Worm (Caenorhabditis elegans) whole organism, mixed stage, embryonic: Measurements from ENCODE around the gene gen-1.

Source experiments
- M03D4.4 ChIP-seq: sonication (generic microtip); optimal IDR thresholded peaks from 2 replicates; lab custom pipeline; 2017; ENCODE audit warnings: mild to moderate bottlenecking, missing genetic modification characterization, missing compliant biosample characterization
- bed-3 ChIP-seq: fragments of 200-800 bp; sonication (Bioruptor generic); optimal IDR thresholded peaks from 3 replicates; lab custom pipeline; 2018; ENCODE audit warnings: mild to moderate bottlenecking, missing genetic modification characterization, moderate library complexity, missing compliant biosample characterization
- blmp-1 ChIP-seq: fragments of 150-350 bp; optimal IDR thresholded peaks from 2 replicates; lab custom pipeline; 2014; ENCODE audit warnings: missing biosample characterization, missing genetic modification characterization
- ceh-39 ChIP-seq: fragments of 150-350 bp; optimal IDR thresholded peaks from 2 replicates; lab custom pipeline; 2014; ENCODE audit warnings: missing biosample characterization, missing genetic modification characterization
- ceh-43 ChIP-seq: fragments of 200-800 bp; sonication (Bioruptor generic); optimal IDR thresholded peaks from 2 replicates; lab custom pipeline; 2018; ENCODE audit warnings: mild to moderate bottlenecking, missing genetic modification characterization, moderate library complexity, missing compliant biosample characterization
- ceh-83 ChIP-seq: fragments of 200-800 bp; sonication (Bioruptor generic); optimal IDR thresholded peaks from 2 replicates; lab custom pipeline; 2018; ENCODE audit warnings: mild to moderate bottlenecking, missing genetic modification characterization, missing compliant biosample characterization
- ces-1 ChIP-seq: fragments of 150-350 bp; optimal IDR thresholded peaks from 2 replicates; lab custom pipeline; 2014; ENCODE audit warnings: missing biosample characterization, missing genetic modification reagents, missing genetic modification characterization
- cnd-1 ChIP-seq: fragments of 200-800 bp; sonication (Bioruptor generic); optimal IDR thresholded peaks from 2 replicates; lab custom pipeline; 2018; ENCODE audit warnings: mild to moderate bottlenecking, missing genetic modification characterization, missing compliant biosample characterization
- drap-1 ChIP-seq: fragments of 200-800 bp; sonication (Bioruptor generic); optimal IDR thresholded peaks from 3 replicates; lab custom pipeline; 2018; ENCODE audit warnings: mild to moderate bottlenecking, missing genetic modification characterization, missing compliant biosample characterization
- elt-3 ChIP-seq: fragments of 150-350 bp; optimal IDR thresholded peaks from 2 replicates; lab custom pipeline; 2014; ENCODE audit warnings: missing biosample characterization, missing genetic modification characterization
- hlh-1 ChIP-seq: fragments of 150-350 bp; optimal IDR thresholded peaks from 2 replicates; lab custom pipeline; 2014; ENCODE audit warnings: missing biosample characterization, missing genetic modification reagents, missing genetic modification characterization
- lin-13 ChIP-seq: fragments of 150-350 bp; optimal IDR thresholded peaks from 2 replicates; lab custom pipeline; 2014; ENCODE audit warnings: missing biosample characterization, missing genetic modification characterization
- lsy-2 ChIP-seq: fragments of 150-350 bp; optimal IDR thresholded peaks from 2 replicates; lab custom pipeline; 2014; ENCODE audit warnings: missing biosample characterization, missing genetic modification characterization
- mab-5 ChIP-seq: fragments of 150-350 bp; optimal IDR thresholded peaks from 2 replicates; lab custom pipeline; 2014; ENCODE audit warnings: missing biosample characterization, missing genetic modification characterization
- mep-1 ChIP-seq: fragments of 150-350 bp; optimal IDR thresholded peaks from 2 replicates; lab custom pipeline; 2017; ENCODE audit warnings: missing biosample characterization, missing genetic modification reagents, missing genetic modification characterization, inconsistent platforms
- mls-2 ChIP-seq: sonication (generic microtip); optimal IDR thresholded peaks from 2 replicates; lab custom pipeline; 2016; ENCODE audit warnings: mild to moderate bottlenecking, missing genetic modification characterization, moderate library complexity, missing compliant biosample characterization
- nhr-12 ChIP-seq: fragments of 150-350 bp; optimal IDR thresholded peaks from 2 replicates; lab custom pipeline; 2014; ENCODE audit warnings: missing biosample characterization, missing genetic modification characterization
- nhr-2 ChIP-seq: fragments of 150-350 bp; optimal IDR thresholded peaks from 2 replicates; lab custom pipeline; 2014; ENCODE audit warnings: missing biosample characterization, missing genetic modification characterization
- nhr-237 ChIP-seq: fragments of 150-350 bp; optimal IDR thresholded peaks from 2 replicates; lab custom pipeline; 2014; ENCODE audit warnings: missing biosample characterization, missing genetic modification characterization
- nhr-28 ChIP-seq: fragments of 150-350 bp; optimal IDR thresholded peaks from 2 replicates; lab custom pipeline; 2014; ENCODE audit warnings: missing biosample characterization, missing genetic modification characterization
- nhr-76 ChIP-seq: sonication (generic microtip); optimal IDR thresholded peaks from 2 replicates; lab custom pipeline; 2017; ENCODE audit warnings: missing biosample characterization, missing genetic modification characterization
- pha-4 ChIP-seq: fragments of 150-350 bp; optimal IDR thresholded peaks from 2 replicates; lab custom pipeline; 2018; ENCODE audit warnings: missing biosample characterization, missing genetic modification reagents, missing genetic modification characterization
- sem-2 ChIP-seq: fragments of 200-800 bp; sonication (Bioruptor generic); optimal IDR thresholded peaks from 2 replicates; lab custom pipeline; 2018; ENCODE audit warnings: mild to moderate bottlenecking, missing genetic modification characterization, missing compliant biosample characterization
- snpc-4 ChIP-seq: fragments of 150-350 bp; optimal IDR thresholded peaks from 2 replicates; lab custom pipeline; 2014; ENCODE audit warnings: missing biosample characterization, missing genetic modification characterization
- tbx-8 ChIP-seq: fragments of 200-800 bp; sonication (Bioruptor generic); optimal IDR thresholded peaks from 2 replicates; lab custom pipeline; 2018; ENCODE audit warnings: mild to moderate bottlenecking, missing genetic modification characterization, moderate library complexity, missing compliant biosample characterization
- unc-120 ChIP-seq: sonication (generic microtip); optimal IDR thresholded peaks from 2 replicates; lab custom pipeline; 2017; ENCODE audit warnings: missing genetic modification characterization, missing compliant biosample characterization; ENCODE audit not compliant: poor library complexity, severe bottlenecking
- unc-39 ChIP-seq: fragments of 150-350 bp; optimal IDR thresholded peaks from 2 replicates; lab custom pipeline; 2014; ENCODE audit warnings: missing biosample characterization, missing genetic modification characterization
- unc-62 ChIP-seq: fragments of 150-350 bp; optimal IDR thresholded peaks from 2 replicates; lab custom pipeline; 2014; ENCODE audit warnings: missing biosample characterization, missing genetic modification reagents, missing genetic modification characterization
- zip-8 ChIP-seq: fragments of 150-350 bp; optimal IDR thresholded peaks from 2 replicates; lab custom pipeline; 2014; ENCODE audit warnings: missing biosample characterization, missing genetic modification characterization
- ztf-11 ChIP-seq: fragments of 150-350 bp; optimal IDR thresholded peaks from 2 replicates; lab custom pipeline; 2014; ENCODE audit warnings: missing biosample characterization, missing genetic modification characterization

gen-1 gene

DNA sequence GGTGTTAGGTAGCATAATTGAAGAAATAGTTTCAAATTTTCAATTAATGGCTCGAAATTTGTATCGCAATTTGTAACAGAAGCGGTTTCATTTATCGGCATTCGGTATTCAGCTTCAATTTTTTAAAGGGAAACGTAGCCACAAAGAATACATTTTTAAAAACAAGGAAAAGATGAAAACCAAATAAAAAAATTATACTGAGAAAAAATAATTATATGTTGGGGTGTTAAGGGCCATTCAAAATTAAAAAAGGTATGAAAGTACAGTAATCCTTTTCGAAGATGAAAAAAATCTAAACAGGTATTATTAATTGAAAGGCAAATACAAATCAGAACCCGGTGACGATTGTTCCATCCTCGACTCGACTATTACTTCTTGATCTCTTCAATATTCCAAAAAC lies 10.3 kb upstream of the gen-1 start, which contains the start of gene srg-1:
Gene srg-1 (minus strand): TSS at position 101 of the 400 bp plus-strand sequence.
- TF ChIP-seq zip-8 (tag; lab: Kevin White, UChicago) = no peak
- TF ChIP-seq mab-5 (tag; lab: Kevin White, UChicago) = no peak
- no peak for TF ChIP-seq cnd-1 (tag; lab: Kevin White, UChicago)
- no peak for TF ChIP-seq snpc-4 (tag; lab: Kevin White, UChicago)
- TF ChIP-seq sem-2 (GFP tag; lab: Kevin White, UChicago) = no peak
- TF ChIP-seq unc-120 (tag; lab: Kevin White, UChicago) = no peak
- TF ChIP-seq tbx-8 (GFP tag; lab: Kevin White, UChicago) = no peak
- TF ChIP-seq mep-1 (tag; lab: Kevin White, UChicago) = no peak
- TF ChIP-seq ceh-39 (tag; lab: Kevin White, UChicago) = no peak
- TF ChIP-seq mls-2 (tag; lab: Kevin White, UChicago) = no peak
- TF ChIP-seq nhr-28 (tag; lab: Kevin White, UChicago) = no peak

- TF ChIP-seq nhr-237 (tag; lab: Kevin White, UChicago) (no peak), mep-1 (tag; lab: Kevin White, UChicago) (no peak), hlh-1 (tag; lab: Kevin White, UChicago) (no peak), snpc-4 (tag; lab: Kevin White, UChicago) (no peak), elt-3 (tag; lab: Kevin White, UChicago) (no peak), ztf-11 (no peak), sem-2 (GFP tag; lab: Kevin White, UChicago) (no peak), drap-1 (GFP tag; lab: Kevin White, UChicago) (no peak), zip-8 (tag; lab: Kevin White, UChicago) (no peak), bed-3 (no peak), lin-13 (tag; lab: Kevin White, UChicago) (no peak), unc-62 (GFP tag; lab: Kevin White, UChicago) (no peak), unc-39 (tag; lab: Kevin White, UChicago) (no peak), nhr-12 (tag; lab: Kevin White, UChicago) (no peak)
Measured at ce11 chrIII:6256675-6257074, 8.7 kb upstream of the gen-1 start, which contains the start of gene srg-9. TSS of gene srg-9 (minus strand) at chrIII:6256775.

DNA sequence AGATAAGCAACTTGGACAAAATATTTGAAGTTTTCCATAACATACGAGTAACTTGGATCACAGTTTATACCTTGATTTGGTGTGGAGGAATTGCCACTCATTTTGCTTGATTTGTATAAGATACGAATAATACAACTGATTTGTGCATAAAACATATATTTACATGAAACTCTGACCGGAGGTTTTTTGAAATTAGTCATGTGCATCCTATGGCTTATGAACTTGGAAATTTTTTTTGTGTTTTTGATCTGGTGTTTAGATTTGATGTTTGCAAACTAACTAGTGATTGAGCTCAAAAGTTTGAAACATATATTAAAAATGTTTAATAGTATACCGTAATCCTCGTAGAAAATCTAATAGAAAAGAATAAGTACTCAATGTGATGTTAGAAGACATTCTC lies 6.8 kb upstream of the gen-1 start, which contains the start of gene srg-8:
Gene srg-8 (minus strand): TSS at position 101 of the 400 bp plus-strand sequence.
- TF ChIP-seq hlh-1 (tag; lab: Kevin White, UChicago) (no peak), zip-8 (tag; lab: Kevin White, UChicago) (no peak), lsy-2 (tag; lab: Kevin White, UChicago) (no peak)
- TF ChIP-seq, all 35 proteins: peak for 0

DNA sequence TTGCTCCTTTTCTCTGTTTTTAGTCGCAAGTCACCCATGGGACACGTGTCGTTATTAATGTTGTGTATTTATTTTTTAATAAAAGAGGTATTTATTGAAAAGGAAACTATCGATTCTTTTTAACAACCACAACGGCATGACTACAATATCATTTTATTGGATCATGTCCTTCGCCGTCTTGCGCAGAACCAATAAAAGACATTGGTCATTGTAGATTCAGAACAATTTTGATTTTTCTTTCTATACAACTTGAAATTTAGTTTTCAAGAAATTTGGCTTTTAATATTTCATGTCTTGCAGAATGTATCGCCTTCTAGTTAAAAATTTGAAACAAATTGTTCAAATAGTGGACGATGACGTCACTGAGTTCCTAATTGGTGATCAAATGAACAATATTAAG lies 3.6 kb upstream of the gen-1 start, which contains the start of gene amdh-1:
Gene amdh-1 (plus strand): TSS at position 301 of the 400 bp plus-strand sequence.
- no peak for TF ChIP-seq cnd-1 (tag; lab: Kevin White, UChicago)
- TF ChIP-seq M03D4.4 (tag; lab: Kevin White, UChicago) = no peak
- TF ChIP-seq pha-4 (tag; lab: Kevin White, UChicago) = no peak
- TF ChIP-seq nhr-12 (tag; lab: Kevin White, UChicago) = no peak
- no peak for TF ChIP-seq unc-120 (tag; lab: Kevin White, UChicago)
- no peak for TF ChIP-seq nhr-2 (tag; lab: Kevin White, UChicago)
- no peak for TF ChIP-seq elt-3 (tag; lab: Kevin White, UChicago)
- TF ChIP-seq mep-1 (tag; lab: Kevin White, UChicago) = no peak
- TF ChIP-seq, all 35 proteins: peak for 0

DNA sequence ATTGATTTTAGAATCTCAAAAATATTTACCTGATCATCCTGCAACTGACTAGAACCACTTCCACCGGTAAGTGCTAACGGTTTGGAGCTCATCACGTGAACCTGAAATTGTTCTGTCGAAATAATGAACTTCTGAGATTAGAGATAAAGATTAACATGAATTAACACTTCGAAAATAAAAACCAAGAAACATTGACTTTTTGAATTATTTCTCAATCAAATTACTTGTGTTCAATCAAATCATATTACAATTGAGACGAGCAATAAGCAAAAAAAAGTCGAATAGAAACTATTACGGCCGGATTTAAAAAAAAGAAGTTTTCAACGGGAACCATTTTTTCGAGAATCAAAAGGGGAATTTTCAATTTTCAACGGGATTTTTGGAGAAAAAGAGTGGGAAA lies 2.2 kb downstream of the gen-1 start, which contains the start of gene bcas-2:
Gene bcas-2 (minus strand): TSS at position 101 of the 400 bp plus-strand sequence.
- no peak for TF ChIP-seq mab-5 (tag; lab: Kevin White, UChicago)
- TF ChIP-seq sem-2 (GFP tag; lab: Kevin White, UChicago) = no peak
- TF ChIP-seq nhr-76 (tag; lab: Kevin White, UChicago) = no peak
- no peak for TF ChIP-seq ceh-43
- TF ChIP-seq unc-39 (tag; lab: Kevin White, UChicago) = no peak
- no peak for TF ChIP-seq ceh-83 (GFP tag; lab: Kevin White, UChicago)
- TF ChIP-seq blmp-1 (tag; lab: Kevin White, UChicago) = no peak
- TF ChIP-seq drap-1 (GFP tag; lab: Kevin White, UChicago) = no peak
- no peak for TF ChIP-seq hlh-1 (tag; lab: Kevin White, UChicago)
- TF ChIP-seq unc-120 (tag; lab: Kevin White, UChicago) = no peak
- TF ChIP-seq cnd-1 (tag; lab: Kevin White, UChicago) = no peak
- TF ChIP-seq ces-1 (GFP tag; lab: Kevin White, UChicago) = no peak
- no peak for TF ChIP-seq lin-13 (tag; lab: Kevin White, UChicago)
- TF ChIP-seq ztf-11 = no peak
- TF ChIP-seq nhr-237 (tag; lab: Kevin White, UChicago) = no peak
- no peak for TF ChIP-seq nhr-2 (tag; lab: Kevin White, UChicago)
- no peak for TF ChIP-seq pha-4 (tag; lab: Kevin White, UChicago)
